Worm (Caenorhabditis elegans): ENCODE data around the gene F43G6.7.

The F43G6.7 gene

DNA sequence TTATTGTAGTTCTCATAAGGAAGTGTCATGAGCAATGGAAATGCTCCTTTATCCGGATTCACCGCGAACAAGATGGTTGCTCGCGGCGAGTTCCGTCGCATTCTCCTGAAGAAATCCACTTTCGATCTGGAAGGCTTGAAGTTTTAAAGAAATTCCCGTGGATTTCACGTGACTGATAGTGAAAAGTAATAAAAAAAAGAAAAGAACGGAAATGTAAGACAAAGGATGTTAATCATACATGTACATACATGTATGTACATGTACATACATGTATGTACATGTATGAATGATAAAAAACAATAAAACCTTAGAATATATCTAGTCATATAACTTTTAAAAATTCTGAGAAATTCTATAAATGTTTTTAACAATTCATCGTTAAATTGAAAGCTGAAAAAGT is 45.8 kb downstream of the F43G6.7 start, which contains the start of gene clh-1:
Gene clh-1, minus strand, starts transcription at position 101 of the 400 bp plus-strand sequence.
- no peak for TF ChIP-seq npax-4 (tag; optimal IDR thresholded peaks at IDR 0.05)

DNA sequence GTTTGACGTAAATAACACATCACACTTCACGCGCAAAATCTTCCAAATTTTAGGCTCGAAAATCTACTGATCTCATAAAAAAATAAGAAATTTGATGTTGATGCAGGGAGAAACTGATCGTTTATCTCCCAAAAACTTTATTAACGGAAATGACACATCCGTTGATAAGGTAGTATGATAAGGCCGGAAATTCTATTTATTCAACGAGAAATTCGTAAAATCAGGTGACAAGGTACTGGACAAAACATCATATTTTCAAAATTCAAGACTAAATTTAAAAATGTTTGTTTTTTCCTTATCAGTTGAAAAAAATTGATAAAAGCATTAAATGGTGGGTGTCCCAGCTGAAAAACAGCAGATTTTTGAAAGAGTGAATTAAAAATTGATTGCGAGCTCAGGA is 49.2 kb downstream of the F43G6.7 start:
- TF ChIP-seq ceh-14 (tag; optimal IDR thresholded peaks at IDR 0.05) (no peak), ets-4 (tag; optimal IDR thresholded peaks at IDR 0.05) (no peak), unc-55 (GFP tag; optimal IDR thresholded peaks at IDR 0.05) (no peak), elt-2 (tag; optimal IDR thresholded peaks at IDR 0.05) (peak; percentile 26), dmd-4 (tag; optimal IDR thresholded peaks at IDR 0.05; ENCODE audit: borderline replicate concordance) (no peak)

DNA sequence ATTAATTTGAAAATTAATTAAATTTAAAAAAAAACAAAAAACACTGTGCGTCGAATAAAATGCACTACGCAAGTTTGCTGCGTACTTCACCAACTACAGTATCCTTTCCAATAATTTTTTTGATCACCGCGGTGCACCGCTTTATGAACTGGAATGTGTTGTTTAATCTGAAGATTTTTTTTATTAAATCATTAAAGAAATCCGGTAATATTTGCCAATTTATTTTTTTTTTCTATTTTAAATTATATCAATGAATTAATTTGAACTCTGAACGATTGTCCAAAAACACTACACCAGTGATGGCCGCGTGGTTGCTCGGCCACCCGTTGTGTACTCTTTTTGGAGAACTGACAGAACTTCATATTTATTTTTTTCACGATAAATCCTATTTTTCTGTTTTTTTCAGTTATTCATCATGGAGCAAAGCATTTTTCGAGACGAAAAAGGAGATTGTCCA is 50.1 kb downstream of the F43G6.7 start, which contains the start of gene K12D12.5:
Gene K12D12.5, plus strand, starts transcription at position 407 of the 457 bp plus-strand sequence.
- TF ChIP-seq tbx-7 (tag; optimal IDR thresholded peaks at IDR 0.05): no peak
- TF ChIP-seq pha-4 (tag; optimal IDR thresholded peaks at IDR 0.05): no peak
- no peak for TF ChIP-seq tbx-2 (tag; optimal IDR thresholded peaks at IDR 0.05)
- no peak for TF ChIP-seq ceh-48 (tag; optimal IDR thresholded peaks at IDR 0.05)
- TF ChIP-seq fkh-10 (GFP tag; optimal IDR thresholded peaks at IDR 0.05): no peak
- TF ChIP-seq ceh-31 (tag; optimal IDR thresholded peaks at IDR 0.05): no peak
- no peak for TF ChIP-seq K09A11.1 (tag; optimal IDR thresholded peaks at IDR 0.05; ENCODE audit: insufficient read depth)
- no peak for TF ChIP-seq zip-5 (tag; optimal IDR thresholded peaks at IDR 0.05)
- no peak for TF ChIP-seq F13H6.1 (tag; optimal IDR thresholded peaks at IDR 0.05)
- no peak for TF ChIP-seq gmeb-2 (tag; optimal IDR thresholded peaks at IDR 0.05)
- no peak for TF ChIP-seq odd-2 (tag; optimal IDR thresholded peaks at IDR 0.05)
- TF ChIP-seq sox-2 (GFP tag; IDR thresholded peaks at IDR 0.05): no peak
- no peak for TF ChIP-seq mec-3 (tag; optimal IDR thresholded peaks at IDR 0.05; ENCODE audit: borderline replicate concordance)
- no peak for TF ChIP-seq sox-4 (tag; optimal IDR thresholded peaks at IDR 0.05)
- TF ChIP-seq elt-4 (tag; optimal IDR thresholded peaks at IDR 0.05): no peak
- no peak for TF ChIP-seq eyg-1 (tag; optimal IDR thresholded peaks at IDR 0.05)
- no peak for TF ChIP-seq ceh-19 (GFP tag; optimal IDR thresholded peaks at IDR 0.05)
